Fruit fly (Drosophila melanogaster) whole organism, embryonic: ENCODE results near the gene CG13311.

Experiments used
- Ada2b ChIP-seq: fragments of 200-800 bp; sonication (Bioruptor generic); IDR thresholded peaks from 2 replicates; pipeline ENCODE4 v1.3.6; 2022; ENCODE audit warnings: missing biosample characterization, missing genetic modification characterization
- BEAF-32 ChIP-seq: fragments of 200-800 bp; sonication (Bioruptor generic); optimal IDR thresholded peaks from 3 replicates; lab custom pipeline; 2017; ENCODE audit warnings: missing biosample characterization, missing genetic modification characterization, mild to moderate bottlenecking, moderate library complexity, missing genetic modification reagents
- Blimp-1 ChIP-seq: fragments of 200-800 bp; sonication (Bioruptor generic); optimal IDR thresholded peaks from 3 replicates; lab custom pipeline; 2018; ENCODE audit warnings: missing biosample characterization, missing genetic modification characterization, mild to moderate bottlenecking, moderate library complexity, missing genetic modification reagents
- CG10366 ChIP-seq: fragments of 200-800 bp; sonication (Bioruptor generic); IDR thresholded peaks from 2 replicates; pipeline ENCODE4 v1.3.6; 2022; ENCODE audit warnings: missing biosample characterization, missing genetic modification characterization
- CG10543 ChIP-seq: fragments of 200-800 bp; sonication (Bioruptor generic); optimal IDR thresholded peaks from 3 replicates; lab custom pipeline; 2017; ENCODE audit warnings: missing biosample characterization, mild to moderate bottlenecking, missing genetic modification characterization, moderate library complexity
- CG10654 ChIP-seq: fragments of 200-800 bp; sonication (Bioruptor generic); optimal IDR thresholded peaks from 2 replicates; lab custom pipeline; 2016; ENCODE audit warnings: missing biosample characterization, missing genetic modification characterization
- CG10959 ChIP-seq: fragments of 200-800 bp; sonication (Bioruptor generic); IDR thresholded peaks from 2 replicates; pipeline ENCODE4 v1.3.6; 2022; ENCODE audit warnings: missing biosample characterization, missing genetic modification characterization
- CG11695 ChIP-seq: fragments of 200-800 bp; sonication (Bioruptor generic); IDR thresholded peaks from 3 replicates; pipeline ENCODE4 v1.3.6; 2022; ENCODE audit warnings: missing biosample characterization, missing genetic modification characterization
- CG12942 ChIP-seq: fragments of 200-800 bp; sonication (Bioruptor generic); optimal IDR thresholded peaks from 3 replicates; lab custom pipeline; 2016; ENCODE audit warnings: missing biosample characterization, missing genetic modification characterization
- CG13424 ChIP-seq: fragments of 200-800 bp; sonication (Bioruptor generic); optimal IDR thresholded peaks from 2 replicates; lab custom pipeline; 2019; ENCODE audit warnings: missing biosample characterization, mild to moderate bottlenecking, missing genetic modification characterization, moderate library complexity
- CG14667 ChIP-seq: fragments of 200-800 bp; sonication (Bioruptor generic); IDR thresholded peaks from 2 replicates; pipeline ENCODE4 v1.3.6; 2022; ENCODE audit warnings: missing biosample characterization, missing genetic modification characterization
- CG15073 ChIP-seq: fragments of 200-800 bp; sonication (Bioruptor generic); optimal IDR thresholded peaks from 2 replicates; lab custom pipeline; 2016; ENCODE audit warnings: missing biosample characterization, missing genetic modification characterization
- CG17328 ChIP-seq: fragments of 200-800 bp; sonication (Bioruptor generic); IDR thresholded peaks from 2 replicates; pipeline ENCODE4 v1.3.6; 2022; ENCODE audit warnings: missing biosample characterization, missing genetic modification characterization
- CG17385 ChIP-seq: fragments of 200-800 bp; sonication (Bioruptor generic); optimal IDR thresholded peaks from 3 replicates; lab custom pipeline; 2018; ENCODE audit warnings: missing biosample characterization, mild to moderate bottlenecking, missing genetic modification characterization
- CG18599 ChIP-seq: fragments of 200-800 bp; sonication (Bioruptor generic); optimal IDR thresholded peaks from 3 replicates; lab custom pipeline; 2017; ENCODE audit warnings: missing biosample characterization, missing genetic modification characterization, mild to moderate bottlenecking, moderate library complexity, missing genetic modification reagents
- CG2889 ChIP-seq: fragments of 200-800 bp; sonication (Bioruptor generic); IDR thresholded peaks from 3 replicates; pipeline ENCODE4 v1.3.6; 2022; ENCODE audit warnings: missing biosample characterization, missing genetic modification characterization
- CG3726 ChIP-seq: fragments of 200-800 bp; sonication (Bioruptor generic); IDR thresholded peaks from 3 replicates; pipeline ENCODE4, ENCODE4 v1.3.6; 2022; ENCODE audit warnings: missing biosample characterization, missing genetic modification characterization
- CG43689 ChIP-seq: fragments of 200-800 bp; sonication (Bioruptor generic); IDR thresholded peaks from 2 replicates; pipeline ENCODE4 v1.3.6; 2022; ENCODE audit warnings: missing biosample characterization, missing genetic modification characterization
- CG4730 ChIP-seq: fragments of 200-800 bp; sonication (Bioruptor generic); IDR thresholded peaks from 2 replicates; pipeline ENCODE4 v1.3.6; 2022; ENCODE audit warnings: missing biosample characterization, missing genetic modification characterization
- CG5953 ChIP-seq: fragments of 200-800 bp; sonication (Bioruptor generic); IDR thresholded peaks from 2 replicates; pipeline ENCODE4 v1.3.6; 2022; ENCODE audit warnings: missing biosample characterization, missing genetic modification characterization
- CG6689 ChIP-seq: fragments of 200-800 bp; sonication (Bioruptor generic); IDR thresholded peaks from 2 replicates; pipeline ENCODE4 v1.3.6; 2022; ENCODE audit warnings: missing biosample characterization, missing genetic modification characterization
- CG6765 ChIP-seq: fragments of 200-800 bp; sonication (Bioruptor generic); optimal IDR thresholded peaks from 3 replicates; lab custom pipeline; 2017; ENCODE audit warnings: missing biosample characterization, mild to moderate bottlenecking, missing genetic modification characterization
- CG7745 ChIP-seq: fragments of 200-800 bp; sonication (Bioruptor generic); optimal IDR thresholded peaks from 2 replicates; lab custom pipeline; 2018; ENCODE audit warnings: missing biosample characterization, mild to moderate bottlenecking, missing genetic modification characterization, moderate library complexity
- CG8478 ChIP-seq: fragments of >200 bp; optimal IDR thresholded peaks from 2 replicates; lab custom pipeline; 2018
- CG9609 ChIP-seq: fragments of 200-800 bp; sonication (Bioruptor generic); optimal IDR thresholded peaks from 3 replicates; lab custom pipeline; 2016; ENCODE audit warnings: missing biosample characterization, missing genetic modification characterization
- CG9727 ChIP-seq: fragments of 200-800 bp; sonication (Bioruptor generic); optimal IDR thresholded peaks from 3 replicates; lab custom pipeline; 2017; ENCODE audit warnings: missing biosample characterization, mild to moderate bottlenecking, missing genetic modification characterization
- CG9797 ChIP-seq: fragments of 200-800 bp; sonication (Bioruptor generic); optimal IDR thresholded peaks from 3 replicates; lab custom pipeline; 2018; ENCODE audit warnings: missing biosample characterization, mild to moderate bottlenecking, missing genetic modification characterization
- D ChIP-seq, 2 experiments: fragments of 200-800 bp in 1 of 2; fragments of >200 bp in 1 of 2; sonication (Bioruptor generic) in 1 of 2; optimal IDR thresholded peaks; 2 replicates in 1 of 2; 3 replicates in 1 of 2; lab custom pipeline; 2017; ENCODE audit warnings: mild to moderate bottlenecking in 1 of 2, missing biosample characterization in 1 of 2, missing genetic modification characterization in 1 of 2, missing genetic modification reagents in 1 of 2
- Drgx ChIP-seq: fragments of 200-800 bp; sonication (Bioruptor generic); IDR thresholded peaks from 2 replicates; pipeline ENCODE4 v1.3.6; 2022; ENCODE audit warnings: missing biosample characterization, missing genetic modification characterization
- H2.0 ChIP-seq: fragments of 200-800 bp; sonication (Bioruptor generic); IDR thresholded peaks from 2 replicates; pipeline ENCODE4 v1.3.6; 2022; ENCODE audit warnings: missing biosample characterization, missing genetic modification characterization
- HLH3B ChIP-seq: fragments of 200-800 bp; sonication (Bioruptor generic); IDR thresholded peaks from 2 replicates; pipeline ENCODE4 v1.3.6; 2022; ENCODE audit warnings: missing biosample characterization, missing genetic modification characterization
- Med ChIP-seq: fragments of 200-800 bp; sonication (Bioruptor generic); peaks from one replicate; lab custom pipeline; 2016; ENCODE audit warnings: missing biosample characterization, missing genetic modification characterization, mild to moderate bottlenecking, inconsistent platforms, moderate library complexity
- Oaz ChIP-seq: fragments of 200-800 bp; sonication (Bioruptor generic); IDR thresholded peaks from 2 replicates; pipeline ENCODE4 v1.3.6; 2022; ENCODE audit warnings: missing biosample characterization, missing genetic modification characterization
- Sox102F ChIP-seq: fragments of 200-800 bp; sonication (Bioruptor generic); optimal IDR thresholded peaks from 2 replicates; lab custom pipeline; 2018; ENCODE audit warnings: missing biosample characterization, mild to moderate bottlenecking, missing genetic modification characterization, moderate library complexity
- Stat92E ChIP-seq, 3 experiments: fragments of >200 bp in 2 of 3; fragments of 200-800 bp in 1 of 3; sonication (Bioruptor generic) in 1 of 3; optimal IDR thresholded peaks; 2 replicates each; lab custom pipeline; 2017 to 2019; ENCODE audit warnings: missing biosample characterization in 3 of 3, missing genetic modification characterization in 3 of 3, mild to moderate bottlenecking in 1 of 3, moderate library complexity in 1 of 3
- Taf1 ChIP-seq: fragments of 200-800 bp; sonication (Bioruptor generic); IDR thresholded peaks from 2 replicates; pipeline ENCODE4 v1.3.6; 2022; ENCODE audit warnings: missing biosample characterization, missing genetic modification characterization
- abd-A ChIP-seq: fragments of 200-800 bp; sonication (Bioruptor generic); optimal IDR thresholded peaks from 3 replicates; lab custom pipeline; 2019; ENCODE audit warnings: missing biosample characterization, mild to moderate bottlenecking, missing genetic modification characterization, moderate library complexity
- az2 ChIP-seq: fragments of 200-800 bp; sonication (Bioruptor generic); optimal IDR thresholded peaks from 3 replicates; lab custom pipeline; 2016; ENCODE audit warnings: missing biosample characterization, missing genetic modification characterization
- ci ChIP-seq: fragments of 200-800 bp; sonication (Bioruptor generic); IDR thresholded peaks from 3 replicates; pipeline ENCODE4 v1.3.6; 2022; ENCODE audit warnings: missing biosample characterization, missing genetic modification characterization
- fd64A ChIP-seq: fragments of 200-800 bp; sonication (Bioruptor generic); optimal IDR thresholded peaks from 3 replicates; lab custom pipeline; 2018; ENCODE audit warnings: missing biosample characterization, mild to moderate bottlenecking, missing genetic modification characterization
- gcm ChIP-seq: fragments of 200-800 bp; sonication (Bioruptor generic); optimal IDR thresholded peaks from 2 replicates; lab custom pipeline; 2019; ENCODE audit warnings: missing biosample characterization, mild to moderate bottlenecking, missing genetic modification characterization, moderate library complexity
- gro ChIP-seq: fragments of 200-800 bp; sonication (Bioruptor generic); optimal IDR thresholded peaks from 2 replicates; lab custom pipeline; 2016; ENCODE audit warnings: missing biosample characterization, missing genetic modification characterization
- kah ChIP-seq: fragments of 200-800 bp; sonication (Bioruptor generic); optimal IDR thresholded peaks from 2 replicates; lab custom pipeline; 2018; ENCODE audit warnings: missing biosample characterization, mild to moderate bottlenecking, missing genetic modification characterization
- nmo ChIP-seq: fragments of 200-800 bp; sonication (Bioruptor generic); optimal IDR thresholded peaks from 2 replicates; lab custom pipeline; 2018; ENCODE audit warnings: missing biosample characterization, mild to moderate bottlenecking, missing genetic modification characterization, moderate library complexity
- otp ChIP-seq: fragments of 200-800 bp; sonication (Bioruptor generic); IDR thresholded peaks from 3 replicates; pipeline ENCODE4, ENCODE4 v1.3.6; 2022; ENCODE audit warnings: missing biosample characterization, missing genetic modification characterization
- phol ChIP-seq: fragments of 200-800 bp; sonication (Bioruptor generic); optimal IDR thresholded peaks from 3 replicates; lab custom pipeline; 2018; ENCODE audit warnings: missing biosample characterization, mild to moderate bottlenecking, missing genetic modification characterization, moderate library complexity
- prd ChIP-seq, 3 experiments: fragments of >200 bp in 2 of 3; fragments of 200-800 bp in 1 of 3; sonication (Bioruptor generic) in 1 of 3; optimal IDR thresholded peaks in 2 of 3; IDR thresholded peaks in 1 of 3; 2 replicates in 2 of 3; 3 replicates in 1 of 3; pipeline versions ENCODE4 v1.3.6 to Lab custom; 2017 to 2022; ENCODE audit warnings: missing biosample characterization in 1 of 3, missing genetic modification characterization in 1 of 3
- schlank ChIP-seq: fragments of 200-800 bp; sonication (Bioruptor generic); optimal IDR thresholded peaks from 2 replicates; lab custom pipeline; 2018; ENCODE audit warnings: missing biosample characterization, mild to moderate bottlenecking, missing genetic modification characterization
- tin ChIP-seq: fragments of 200-800 bp; sonication (Bioruptor generic); optimal IDR thresholded peaks from 3 replicates; lab custom pipeline; 2016; ENCODE audit warnings: missing biosample characterization, missing genetic modification characterization
- wor ChIP-seq: fragments of 200-800 bp; sonication (Bioruptor generic); IDR thresholded peaks from 2 replicates; pipeline ENCODE4 v1.3.6; 2022; ENCODE audit warnings: missing biosample characterization, missing genetic modification characterization
- yki ChIP-seq: fragments of >200 bp; optimal IDR thresholded peaks from 3 replicates; lab custom pipeline; 2018
- zfh2 ChIP-seq: fragments of 200-800 bp; sonication (Bioruptor generic); optimal IDR thresholded peaks from 2 replicates; lab custom pipeline; 2016; ENCODE audit warnings: missing biosample characterization, missing genetic modification characterization

CG13311 gene

DNA sequence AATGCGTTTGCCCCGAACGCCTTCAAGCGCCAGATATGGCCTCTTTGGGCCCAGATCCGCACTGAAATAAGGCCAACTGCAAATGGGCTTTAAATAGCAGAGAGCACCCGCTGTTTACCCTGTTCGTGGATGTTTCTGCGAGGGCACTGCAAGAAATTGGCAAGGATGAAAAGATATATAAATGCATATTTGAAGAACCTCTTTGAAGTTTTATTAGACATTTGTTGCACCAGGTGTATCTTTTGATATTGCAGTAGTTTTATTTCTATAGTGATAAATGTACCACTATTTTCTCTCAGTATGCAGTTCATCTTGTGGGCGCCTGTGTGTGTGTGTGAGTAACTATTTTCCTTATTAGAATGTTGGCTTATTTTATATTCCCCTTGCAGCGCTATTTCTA, 11.5 kb upstream of the CG13311 start (continued):
- TF ChIP-seq yki (lab: Kevin White, UChicago) (no peak), CG12942 (GFP tag; lab: Kevin White, UChicago) (no peak), Med (peak; percentile 55), H2.0 (GFP tag; lab: Robert Waterston, UW) (peak; percentile 63), CG10654 (GFP tag; lab: Kevin White, UChicago) (no peak), Oaz (GFP tag; lab: Robert Waterston, UW) (no peak), CG11695 (GFP tag; lab: Robert Waterston, UW) (peak; percentile 39; the same call in 1 of the 3 replicates), BEAF-32 (GFP tag; lab: Kevin White, UChicago) (no peak), schlank (tag; lab: Kevin White, UChicago) (no peak), CG8478 (lab: Kevin White, UChicago) (no peak), zfh2 (no peak), Drgx (GFP tag; lab: Robert Waterston, UW) (peak; percentile 85), CG17328 (GFP tag; lab: Robert Waterston, UW) (peak; percentile 51), HLH3B (GFP tag; lab: Robert Waterston, UW) (peak; percentile 72), Blimp-1 (peak; percentile 42), Taf1 (GFP tag; lab: Robert Waterston, UW) (0 out of 2 replicates have a peak, but pooled peaks have one; percentile 16), CG18599 (GFP tag; lab: Kevin White, UChicago) (peak; percentile 24), CG4730 (peak; percentile 46; the same call in 1 of the 2 replicates), CG6689 (GFP tag; lab: Robert Waterston, UW) (peak; percentile 74), otp (GFP tag; lab: Robert Waterston, UW) (peak; percentile 64; the same call in 2 of the 3 replicates), CG15073 (GFP tag; lab: Kevin White, UChicago) (no peak), CG14667 (GFP tag; lab: Robert Waterston, UW) (peak; percentile 61), CG10366 (GFP tag; lab: Robert Waterston, UW) (peak; percentile 70), Ada2b (peak; percentile 65), CG9797 (GFP tag; lab: Kevin White, UChicago) (no peak), D (optimal IDR thresholded peaks at IDR 0.05; lab: Kevin White, UChicago) (no peak), D (GFP tag; optimal IDR thresholded peaks at IDR 0.05; lab: Kevin White, UChicago) (peak; percentile 12), gcm (GFP tag; lab: Kevin White, UChicago) (no peak), ci (peak; percentile 85), az2 (GFP tag; lab: Kevin White, UChicago) (peak; percentile 1), phol (peak; percentile 28), CG6765 (GFP tag; lab: Kevin White, UChicago) (no peak), fd64A (GFP tag; lab: Kevin White, UChicago) (no peak), CG43689 (GFP tag; lab: Robert Waterston, UW) (peak; percentile 46; the same call in 1 of the 2 replicates), Sox102F (GFP tag; lab: Kevin White, UChicago) (peak; percentile 36), CG5953 (GFP tag; lab: Robert Waterston, UW) (0 out of 2 replicates have a peak, but pooled peaks have one; percentile 9), prd (optimal IDR thresholded peaks at IDR 0.05; lab: Kevin White, UChicago) (no peak), prd (GFP tag; IDR thresholded peaks at IDR 0.05; lab: Robert Waterston, UW) (peak; percentile 92), nmo (GFP tag; lab: Kevin White, UChicago) (peak; percentile 23), tin (GFP tag; lab: Kevin White, UChicago) (peak; percentile 8)

DNA sequence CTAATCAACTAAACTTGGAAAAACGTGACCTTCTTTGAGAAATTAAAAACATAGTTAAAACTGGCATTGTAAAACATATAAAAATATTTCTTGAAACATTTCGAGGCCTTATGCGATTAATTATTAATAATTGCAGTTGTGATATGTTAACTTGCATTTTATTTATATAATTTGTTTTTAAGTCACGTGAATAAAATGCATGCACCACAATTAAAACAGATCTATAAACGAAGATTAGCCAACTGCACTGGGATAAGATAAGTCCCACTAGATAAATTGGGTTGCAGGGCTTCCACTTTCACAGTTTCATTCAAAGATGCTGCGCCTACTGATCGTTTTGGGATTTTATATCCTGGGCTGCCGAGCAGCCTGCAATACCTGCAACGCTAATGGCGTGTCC, 8.1 kb upstream of the CG13311 start, which contains the start of gene CG13309:
Gene CG13309, plus strand, starts transcription at position 301 of the 400 bp plus-strand sequence.
- no peak for TF ChIP-seq CG12942 (GFP tag; lab: Kevin White, UChicago)
- TF ChIP-seq CG7745 = no peak
- TF ChIP-seq abd-A (tag; lab: Kevin White, UChicago) = no peak
- TF ChIP-seq CG9727 (GFP tag; lab: Kevin White, UChicago) = no peak
- no peak for TF ChIP-seq gro (GFP tag; lab: Kevin White, UChicago)
- TF ChIP-seq CG3726 (GFP tag; lab: Robert Waterston, UW) = no peak
- TF ChIP-seq kah (GFP tag; lab: Kevin White, UChicago) = no peak
- no peak for TF ChIP-seq CG17385
- TF ChIP-seq wor (GFP tag; lab: Robert Waterston, UW) = no peak
- TF ChIP-seq Oaz (GFP tag; lab: Robert Waterston, UW) = no peak
- no peak for TF ChIP-seq CG13424
- no peak for TF ChIP-seq CG10959 (GFP tag; lab: Robert Waterston, UW)
- TF ChIP-seq CG9609 (GFP tag; lab: Kevin White, UChicago) = no peak
- no peak for TF ChIP-seq CG10543
- TF ChIP-seq Stat92E (GFP tag; optimal IDR thresholded peaks at IDR 0.05; lab: Kevin White, UChicago) = no peak
- TF ChIP-seq CG2889 = no peak
